Worm (Caenorhabditis elegans): Measurements from ENCODE around the gene mans-3.

- TF ChIP-seq sea-1 (GFP tag; conservative IDR thresholded peaks at IDR 0.05) (no peak), B0310.2 (tag; optimal IDR thresholded peaks at IDR 0.05) (no peak)
Measured at ce11 chrX:5210927-5211655, 45.9 kb downstream of the mans-3 start.

All from whole organism, early embryonic.